Fruit fly (Drosophila melanogaster): ENCODE data around the gene Chmp1.

- no peak for TF ChIP-seq cnc (optimal IDR thresholded peaks at IDR 0.05)
- peak; percentile 44 for TF ChIP-seq CG1620 (GFP tag; optimal IDR thresholded peaks at IDR 0.05)
- peak; percentile 20 for TF ChIP-seq toe (GFP tag; optimal IDR thresholded peaks at IDR 0.05)
- no peak for TF ChIP-seq Clk (GFP tag; optimal IDR thresholded peaks at IDR 0.05)
- no peak for TF ChIP-seq CG33017 (tag; optimal IDR thresholded peaks at IDR 0.05)
- TF ChIP-seq CG14711 (tag; optimal IDR thresholded peaks at IDR 0.05) = peak; percentile 6
- TF ChIP-seq cic (GFP tag; optimal IDR thresholded peaks at IDR 0.05) = no peak
- TF ChIP-seq CG11617 (GFP tag; optimal IDR thresholded peaks at IDR 0.05) = peak; percentile 71
- TF ChIP-seq CG5204 (GFP tag; optimal IDR thresholded peaks at IDR 0.05) = no peak
- TF ChIP-seq kay (GFP tag; ENCODE audit: borderline replicate concordance) = no peak
- TF ChIP-seq CG7045 (GFP tag; optimal IDR thresholded peaks at IDR 0.05) = peak; percentile 36
- peak; percentile 41 for TF ChIP-seq CG7101 (tag; optimal IDR thresholded peaks at IDR 0.05)
- TF ChIP-seq CG12768 (GFP tag; optimal IDR thresholded peaks at IDR 0.05) = peak; percentile 35
- peak; percentile 58 for TF ChIP-seq bab1 (GFP tag; optimal IDR thresholded peaks at IDR 0.05)
Measured at dm6 chr3L:18672203-18672602, 11.7 kb downstream of the Chmp1 start.
